Worm (Caenorhabditis elegans) whole organism, L3 larva: ENCODE data around the gene C02F4.5.

Experiments used
- ceh-28 ChIP-seq: fragments of 150-350 bp; optimal IDR thresholded peaks from 2 replicates; lab custom pipeline; 2014; ENCODE audit warnings: missing biosample characterization, missing genetic modification reagents, missing genetic modification characterization
- fos-1 ChIP-seq: fragments of 150-350 bp; optimal IDR thresholded peaks from 2 replicates; lab custom pipeline; 2014; ENCODE audit warnings: missing biosample characterization, missing genetic modification characterization
- mdl-1 ChIP-seq: fragments of 150-350 bp; optimal IDR thresholded peaks from 2 replicates; lab custom pipeline; 2014; ENCODE audit warnings: missing biosample characterization, missing genetic modification characterization
- sea-2 ChIP-seq: fragments of 150-350 bp; sonication (generic microtip); optimal IDR thresholded peaks from 4 replicates; lab custom pipeline; 2014; ENCODE audit warnings: missing biosample characterization, missing genetic modification reagents, missing genetic modification characterization
- skn-1 ChIP-seq: fragments of 150-350 bp; optimal IDR thresholded peaks from 2 replicates; lab custom pipeline; 2014; ENCODE audit warnings: missing biosample characterization, missing genetic modification characterization
- snpc-4 ChIP-seq: fragments of 150-350 bp; optimal IDR thresholded peaks from 2 replicates; lab custom pipeline; 2014; ENCODE audit warnings: missing biosample characterization, missing genetic modification characterization
- unc-62 ChIP-seq: fragments of 150-350 bp; sonication (generic microtip); optimal IDR thresholded peaks from 4 replicates; lab custom pipeline; 2014; ENCODE audit warnings: missing biosample characterization, missing genetic modification reagents, missing genetic modification characterization
- ztf-11 ChIP-seq: fragments of 150-350 bp; optimal IDR thresholded peaks from 2 replicates; lab custom pipeline; 2014; ENCODE audit warnings: missing biosample characterization, missing genetic modification characterization

- TF ChIP-seq sea-2 (GFP tag; lab: Kevin White, UChicago), result no peak
- TF ChIP-seq ceh-28 (tag; lab: Kevin White, UChicago), result no peak
- no peak for TF ChIP-seq skn-1 (tag; lab: Kevin White, UChicago)
- no peak for TF ChIP-seq snpc-4
- TF ChIP-seq unc-62 (GFP tag; lab: Kevin White, UChicago), result no peak
- no peak for TF ChIP-seq mdl-1 (tag; lab: Kevin White, UChicago)
- TF ChIP-seq fos-1, result no peak
- TF ChIP-seq ztf-11 (tag; lab: Kevin White, UChicago), result no peak
These were observed 47.1 kb upstream of the C02F4.5 start for ce11 chrIV:10571020-10571419.
